Fruit fly (Drosophila melanogaster): ENCODE data around the gene CG32022.

dm6 chr3L:8765493-8765892 lies 44.4 kb upstream of the CG32022 start:
- no peak for TF ChIP-seq Sry-δ (GFP tag; optimal IDR thresholded peaks at IDR 0.05)
- no peak for TF ChIP-seq CG9609 (GFP tag; optimal IDR thresholded peaks at IDR 0.05)
- TF ChIP-seq CG12769 (tag; optimal IDR thresholded peaks at IDR 0.05) = no peak
- no peak for TF ChIP-seq lab (GFP tag; optimal IDR thresholded peaks at IDR 0.05)
- no peak for TF ChIP-seq CG1602 (GFP tag; optimal IDR thresholded peaks at IDR 0.05)
